Fruit fly (Drosophila melanogaster) whole organism, adult: ENCODE results near the gene CG9702.

Experiments
- CG11617 ChIP-seq: fragments of 200-800 bp; sonication (Bioruptor generic); optimal IDR thresholded peaks from 2 replicates; lab custom pipeline; 2017; ENCODE audit warnings: mild to moderate bottlenecking, missing biosample characterization, missing genetic modification reagents, missing genetic modification characterization
- CG12768 ChIP-seq: fragments of 200-800 bp; sonication (Bioruptor generic); optimal IDR thresholded peaks from 2 replicates; lab custom pipeline; 2017; ENCODE audit warnings: missing biosample characterization, missing genetic modification characterization, mild to moderate bottlenecking, moderate library complexity, missing genetic modification reagents
- CG14711 ChIP-seq: fragments of 200-800 bp; sonication (Bioruptor generic); optimal IDR thresholded peaks from 2 replicates; lab custom pipeline; 2018; ENCODE audit warnings: missing biosample characterization, mild to moderate bottlenecking, missing genetic modification characterization, moderate library complexity
- CG1620 ChIP-seq: fragments of 200-800 bp; sonication (Bioruptor generic); optimal IDR thresholded peaks from 2 replicates; lab custom pipeline; 2016; ENCODE audit warnings: missing biosample characterization, missing genetic modification characterization
- CG33017 ChIP-seq: fragments of 200-800 bp; sonication (Bioruptor generic); optimal IDR thresholded peaks from 2 replicates; lab custom pipeline; 2018; ENCODE audit warnings: missing biosample characterization, mild to moderate bottlenecking, missing genetic modification characterization, moderate library complexity
- CG5204 ChIP-seq: fragments of 200-800 bp; sonication (Bioruptor generic); optimal IDR thresholded peaks from 2 replicates; lab custom pipeline; 2016; ENCODE audit warnings: missing biosample characterization, missing genetic modification characterization
- CG7045 ChIP-seq: fragments of 200-800 bp; sonication (Bioruptor generic); optimal IDR thresholded peaks from 2 replicates; lab custom pipeline; 2017; ENCODE audit warnings: missing biosample characterization, mild to moderate bottlenecking, missing genetic modification characterization
- CG7101 ChIP-seq: fragments of 200-800 bp; sonication (Bioruptor generic); optimal IDR thresholded peaks from 2 replicates; lab custom pipeline; 2018; ENCODE audit warnings: missing biosample characterization, mild to moderate bottlenecking, missing genetic modification characterization, moderate library complexity
- Clk ChIP-seq: fragments of 200-800 bp; sonication (Bioruptor generic); optimal IDR thresholded peaks from 2 replicates; lab custom pipeline; 2017; ENCODE audit warnings: missing biosample characterization, missing genetic modification characterization
- Crg-1 ChIP-seq: fragments of 200-800 bp; sonication (Bioruptor generic); optimal IDR thresholded peaks from 2 replicates; lab custom pipeline; 2016; ENCODE audit warnings: missing biosample characterization, missing genetic modification characterization
- Hr96 ChIP-seq: fragments of 200-800 bp; sonication (Bioruptor generic); optimal IDR thresholded peaks from 2 replicates; lab custom pipeline; 2016; ENCODE audit warnings: missing biosample characterization, missing genetic modification characterization
- Mnt ChIP-seq: fragments of 200-800 bp; sonication (Bioruptor generic); optimal IDR thresholded peaks from 2 replicates; lab custom pipeline; 2016; ENCODE audit warnings: missing biosample characterization, mild to moderate bottlenecking, missing genetic modification characterization
- bab1 ChIP-seq: fragments of 200-800 bp; sonication (Bioruptor generic); optimal IDR thresholded peaks from 3 replicates; lab custom pipeline; 2019; ENCODE audit warnings: missing biosample characterization, mild to moderate bottlenecking, missing genetic modification characterization, moderate library complexity
- cic ChIP-seq: fragments of 200-800 bp; sonication (Bioruptor generic); optimal IDR thresholded peaks from 2 replicates; lab custom pipeline; 2017; ENCODE audit warnings: missing biosample characterization, mild to moderate bottlenecking, missing genetic modification characterization, moderate library complexity
- cnc ChIP-seq, 2 experiments: fragments of >200 bp; optimal IDR thresholded peaks; 2 replicates each; lab custom pipeline; 2017
- kay ChIP-seq: fragments of 200-800 bp; sonication (Bioruptor generic); peaks from one replicate; lab custom pipeline; 2016; ENCODE audit warnings: missing biosample characterization, missing genetic modification characterization, borderline replicate concordance
- ovo ChIP-seq: fragments of 200-800 bp; sonication (Bioruptor generic); optimal IDR thresholded peaks from 2 replicates; lab custom pipeline; 2016; ENCODE audit warnings: missing biosample characterization, missing genetic modification characterization
- pad ChIP-seq: fragments of 200-800 bp; sonication (Bioruptor generic); optimal IDR thresholded peaks from 3 replicates; lab custom pipeline; 2017; ENCODE audit warnings: missing biosample characterization, missing genetic modification characterization, mild to moderate bottlenecking, moderate library complexity, missing genetic modification reagents
- tj ChIP-seq: fragments of 200-800 bp; sonication (Bioruptor generic); optimal IDR thresholded peaks from 3 replicates; lab custom pipeline; 2017; ENCODE audit warnings: missing biosample characterization, mild to moderate bottlenecking, missing genetic modification characterization, moderate library complexity
- toe ChIP-seq: fragments of 200-800 bp; sonication (Bioruptor generic); optimal IDR thresholded peaks from 2 replicates; lab custom pipeline; 2016; ENCODE audit warnings: missing biosample characterization, missing genetic modification characterization

CG9702 gene

DNA sequence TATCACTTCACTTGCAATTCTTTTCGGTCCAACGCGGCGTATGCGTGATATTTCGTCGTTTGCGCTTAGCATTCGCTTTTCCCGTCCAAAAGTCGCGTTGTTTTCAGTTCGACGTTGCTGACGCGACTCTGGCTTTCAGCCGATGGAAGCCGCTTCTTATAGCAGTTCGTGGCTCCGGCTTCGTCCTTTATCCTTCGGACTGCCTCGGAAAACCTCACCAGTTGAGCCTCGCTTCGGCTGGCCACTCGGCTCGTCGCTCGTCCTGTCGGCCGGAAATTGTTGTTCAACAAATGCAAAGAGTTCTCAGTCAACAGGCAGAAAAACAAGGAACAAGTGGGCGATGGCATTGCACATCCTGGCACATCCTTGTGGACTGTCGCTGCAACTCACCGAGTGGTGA, 19.2 kb upstream of the CG9702 start, which contains the start of gene CG34155:
TSS of gene CG34155 (minus strand) at position 130 of the 400 bp plus-strand sequence.
- no peak for TF ChIP-seq Hr96 (GFP tag; lab: Kevin White, UChicago)
- no peak for TF ChIP-seq kay (GFP tag; lab: Kevin White, UChicago)
- no peak for TF ChIP-seq ovo (GFP tag; lab: Kevin White, UChicago)
- no peak for TF ChIP-seq bab1
- TF ChIP-seq CG33017 (tag; lab: Kevin White, UChicago), result no peak
- TF ChIP-seq pad, result no peak
- TF ChIP-seq tj (GFP tag; lab: Kevin White, UChicago), result no peak
- no peak for TF ChIP-seq CG7045 (GFP tag; lab: Kevin White, UChicago)
- no peak for TF ChIP-seq toe (GFP tag; lab: Kevin White, UChicago)
- no peak for TF ChIP-seq cnc (optimal IDR thresholded peaks at IDR 0.05; lab: Kevin White, UChicago)
- TF ChIP-seq CG11617 (GFP tag; lab: Kevin White, UChicago), result no peak
- no peak for TF ChIP-seq CG7101 (tag; lab: Kevin White, UChicago)
- no peak for TF ChIP-seq CG1620 (GFP tag; lab: Kevin White, UChicago)
- TF ChIP-seq cic (GFP tag; lab: Kevin White, UChicago), result no peak
- no peak for TF ChIP-seq CG14711 (tag; lab: Kevin White, UChicago)
- TF ChIP-seq CG5204 (GFP tag; lab: Kevin White, UChicago), result no peak
- TF ChIP-seq Crg-1 (GFP tag; lab: Kevin White, UChicago), result no peak
- no peak for TF ChIP-seq Mnt (GFP tag; lab: Kevin White, UChicago)
- no peak for TF ChIP-seq CG12768

- no peak for TF ChIP-seq bab1
- no peak for TF ChIP-seq CG5204 (GFP tag; lab: Kevin White, UChicago)
- TF ChIP-seq toe (GFP tag; lab: Kevin White, UChicago), result no peak
- no peak for TF ChIP-seq CG14711 (tag; lab: Kevin White, UChicago)
- no peak for TF ChIP-seq cnc (optimal IDR thresholded peaks at IDR 0.05; lab: Kevin White, UChicago)
- TF ChIP-seq CG7101 (tag; lab: Kevin White, UChicago), result no peak
Observed at dm6 chr3R:30561207-30561606, 18.0 kb upstream of the CG9702 start.

- TF ChIP-seq CG1620 (GFP tag; lab: Kevin White, UChicago), result no peak
- TF ChIP-seq CG11617 (GFP tag; lab: Kevin White, UChicago), result no peak
- TF ChIP-seq kay (GFP tag; lab: Kevin White, UChicago), result no peak
- no peak for TF ChIP-seq Mnt (GFP tag; lab: Kevin White, UChicago)
- no peak for TF ChIP-seq Crg-1 (GFP tag; lab: Kevin White, UChicago)
Observed at dm6 chr3R:30562733-30563259, 16.4 kb upstream of the CG9702 start.

dm6 chr3R:30563260-30564080, 15.8 kb upstream of the CG9702 start:
- peak; percentile 83 for TF ChIP-seq tj (GFP tag; lab: Kevin White, UChicago)
- TF ChIP-seq ovo (GFP tag; lab: Kevin White, UChicago), result peak; percentile 55
- no peak for TF ChIP-seq pad
- peak; percentile 29 for TF ChIP-seq kay (GFP tag; lab: Kevin White, UChicago)
- peak; percentile 34 for TF ChIP-seq bab1
- TF ChIP-seq Crg-1 (GFP tag; lab: Kevin White, UChicago), result no peak

- no peak for TF ChIP-seq Mnt (GFP tag; lab: Kevin White, UChicago)
- peak; percentile 24 for TF ChIP-seq bab1
Observed at dm6 chr3R:30564479-30564878, 14.8 kb upstream of the CG9702 start.

DNA sequence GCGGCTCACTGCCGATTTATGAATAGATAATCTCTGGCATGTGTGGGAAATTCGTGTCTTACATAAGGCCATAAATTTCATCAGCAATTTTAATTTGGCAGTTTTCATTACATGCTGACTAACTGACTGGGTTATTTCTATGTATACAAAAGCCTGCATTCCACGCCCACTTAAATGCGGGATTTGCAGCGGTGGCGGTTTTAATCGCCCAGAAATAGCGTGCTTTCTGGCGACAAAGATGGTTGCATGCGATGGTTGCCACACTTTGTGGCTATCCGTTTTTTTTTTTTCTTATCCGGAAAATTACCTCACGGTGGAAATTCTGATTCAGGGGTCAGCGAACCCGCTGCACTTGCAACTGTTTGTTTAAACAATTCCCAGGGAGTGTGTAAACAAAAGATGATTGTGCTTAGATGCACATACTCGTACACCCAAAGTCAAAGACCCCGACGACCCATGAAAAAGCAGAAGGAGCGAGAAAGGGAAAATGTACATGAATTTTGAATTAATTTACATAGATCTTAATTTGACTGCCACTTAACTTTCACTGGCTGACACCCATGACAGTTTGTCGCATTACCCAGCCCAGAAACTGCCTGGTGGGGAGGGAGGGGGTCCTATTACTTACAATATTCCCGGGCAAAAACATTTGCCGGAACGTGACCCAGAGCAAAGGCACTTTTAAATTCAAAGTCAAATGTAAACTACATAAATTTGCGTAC, 12.9 kb upstream of the CG9702 start:
- no peak for TF ChIP-seq kay (GFP tag; lab: Kevin White, UChicago)

- TF ChIP-seq CG7045 (GFP tag; lab: Kevin White, UChicago) (no peak), CG33017 (tag; lab: Kevin White, UChicago) (no peak), Clk (no peak), CG14711 (tag; lab: Kevin White, UChicago) (no peak), CG7101 (tag; lab: Kevin White, UChicago) (no peak), Hr96 (GFP tag; lab: Kevin White, UChicago) (no peak), pad (no peak), CG12768 (no peak), kay (GFP tag; lab: Kevin White, UChicago) (no peak), CG5204 (GFP tag; lab: Kevin White, UChicago) (no peak), Mnt (GFP tag; lab: Kevin White, UChicago) (no peak), cic (GFP tag; lab: Kevin White, UChicago) (no peak)
Observed at dm6 chr3R:30567215-30567614, 12.0 kb upstream of the CG9702 start.
